Worm (Caenorhabditis elegans) whole organism, L3 larva: Measurements from ENCODE around the gene T06D4.1.

ENCODE experiments used
- ZK546.5 ChIP-seq: sonication (generic microtip); optimal IDR thresholded peaks from 2 replicates; lab custom pipeline; 2017; ENCODE audit warnings: missing biosample characterization, missing genetic modification characterization
- ama-1 ChIP-seq: fragments of 150-350 bp; optimal IDR thresholded peaks from 2 replicates; lab custom pipeline; 2018
- ceh-28 ChIP-seq: fragments of 150-350 bp; optimal IDR thresholded peaks from 2 replicates; lab custom pipeline; 2014; ENCODE audit warnings: missing biosample characterization, missing genetic modification reagents, missing genetic modification characterization
- daf-12 ChIP-seq: fragments of 150-350 bp; optimal IDR thresholded peaks from 2 replicates; lab custom pipeline; 2014; ENCODE audit warnings: missing biosample characterization, missing genetic modification reagents, missing genetic modification characterization
- egl-27 ChIP-seq: sonication (generic microtip); optimal IDR thresholded peaks from 4 replicates; lab custom pipeline; 2017; ENCODE audit warnings: missing biosample characterization, missing genetic modification reagents, missing genetic modification characterization
- nhr-11 ChIP-seq: fragments of 150-350 bp; optimal IDR thresholded peaks from 2 replicates; lab custom pipeline; 2014; ENCODE audit warnings: missing biosample characterization, missing genetic modification characterization
- nhr-237 ChIP-seq: fragments of 150-350 bp; optimal IDR thresholded peaks from 2 replicates; lab custom pipeline; 2014; ENCODE audit warnings: missing biosample characterization, missing genetic modification characterization
- pha-4 ChIP-seq: fragments of 150-350 bp; optimal IDR thresholded peaks from 2 replicates; lab custom pipeline; 2014; ENCODE audit warnings: missing biosample characterization, missing genetic modification reagents, missing genetic modification characterization
- pqm-1 ChIP-seq: fragments of 150-350 bp; optimal IDR thresholded peaks from 2 replicates; lab custom pipeline; 2017; ENCODE audit warnings: missing biosample characterization, missing genetic modification characterization, inconsistent platforms
- snpc-4 ChIP-seq: fragments of 150-350 bp; optimal IDR thresholded peaks from 2 replicates; lab custom pipeline; 2014; ENCODE audit warnings: missing biosample characterization, missing genetic modification characterization
- tbx-2 ChIP-seq: sonication (generic microtip); optimal IDR thresholded peaks from 2 replicates; lab custom pipeline; 2016; ENCODE audit warnings: mild to moderate bottlenecking, missing genetic modification characterization, missing compliant biosample characterization
- ztf-4 ChIP-seq: fragments of 150-350 bp; optimal IDR thresholded peaks from 2 replicates; lab custom pipeline; 2014; ENCODE audit warnings: missing biosample characterization, missing genetic modification characterization

- no peak for TF ChIP-seq ama-1 (lab: Kevin White, UChicago)
- TF ChIP-seq nhr-11 (tag; lab: Kevin White, UChicago) = no peak
- no peak for TF ChIP-seq egl-27 (tag; lab: Kevin White, UChicago)
- no peak for TF ChIP-seq tbx-2
- no peak for TF ChIP-seq ZK546.5 (tag; lab: Kevin White, UChicago)
- no peak for TF ChIP-seq pqm-1 (tag; lab: Kevin White, UChicago)
- no peak for TF ChIP-seq ztf-4 (tag; lab: Kevin White, UChicago)
- no peak for TF ChIP-seq snpc-4
- no peak for TF ChIP-seq pha-4
- no peak for TF ChIP-seq nhr-237 (tag; lab: Kevin White, UChicago)
- no peak for TF ChIP-seq ceh-28 (tag; lab: Kevin White, UChicago)
- no peak for TF ChIP-seq daf-12 (tag; lab: Kevin White, UChicago)
Measured at ce11 chrII:3395484-3395883, 13.9 kb downstream of the T06D4.1 start, which contains the start of gene nep-20.
